Fruit fly (Drosophila melanogaster): ENCODE results near the gene cold.

DNA sequence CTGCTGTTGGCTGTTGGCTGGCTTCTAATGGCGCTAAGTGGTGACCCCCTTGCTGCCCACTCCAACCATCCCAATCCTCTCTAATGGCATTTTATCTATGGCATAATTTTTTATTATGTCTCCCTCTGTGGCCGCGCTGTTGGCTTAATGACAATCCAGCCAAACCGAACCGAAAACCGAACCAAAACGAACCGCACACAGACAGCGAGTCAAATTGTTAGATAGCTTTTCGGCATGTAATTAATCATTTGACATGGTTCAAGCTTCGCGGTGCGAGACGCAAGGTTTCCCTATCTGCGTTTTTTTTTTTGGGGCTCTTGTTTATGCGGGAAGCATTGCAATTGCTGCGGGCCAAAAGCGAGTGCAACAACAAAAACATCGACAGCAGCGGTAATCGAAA, 46.4 kb upstream of the cold start:
- TF ChIP-seq GATAd (GFP tag; optimal IDR thresholded peaks at IDR 0.05) (no peak), usp (GFP tag; optimal IDR thresholded peaks at IDR 0.05) (no peak), br (GFP tag; optimal IDR thresholded peaks at IDR 0.05) (no peak), psq (GFP tag; optimal IDR thresholded peaks at IDR 0.05) (no peak), Jra (GFP tag; optimal IDR thresholded peaks at IDR 0.05) (no peak), pan (optimal IDR thresholded peaks at IDR 0.05) (no peak), CrebA (GFP tag; optimal IDR thresholded peaks at IDR 0.05; ENCODE audit: borderline replicate concordance) (no peak), sv (GFP tag; optimal IDR thresholded peaks at IDR 0.05) (no peak), foxo (GFP tag; optimal IDR thresholded peaks at IDR 0.05) (no peak), dsf (GFP tag; optimal IDR thresholded peaks at IDR 0.05; ENCODE audit: borderline replicate concordance) (no peak), dmrt93B (GFP tag; optimal IDR thresholded peaks at IDR 0.05) (no peak), Hr78 (GFP tag; optimal IDR thresholded peaks at IDR 0.05) (no peak)
